Worm (Caenorhabditis elegans) whole organism, mixed stage, embryonic: ENCODE results near the gene F46C3.6.

Experiments
- nhr-12 ChIP-seq: fragments of 150-350 bp; optimal IDR thresholded peaks from 2 replicates; lab custom pipeline; 2014; ENCODE audit warnings: missing biosample characterization, missing genetic modification characterization
- pha-4 ChIP-seq: fragments of 150-350 bp; optimal IDR thresholded peaks from 2 replicates; lab custom pipeline; 2018; ENCODE audit warnings: missing biosample characterization, missing genetic modification reagents, missing genetic modification characterization

ce11 chrX:11462112-11462511, 42.2 kb upstream of the F46C3.6 start:
- TF ChIP-seq pha-4 (tag; lab: Kevin White, UChicago): no peak
- TF ChIP-seq nhr-12 (tag; lab: Kevin White, UChicago): no peak
